Worm (Caenorhabditis elegans): ENCODE measurements around the gene srh-113.
"Not testable (repeated sequence)": the region's sequence is repeated elsewhere in the genome, so short reads cannot be mapped to it uniquely, and the experiment has no call there.

Gene srh-113

ce11 chrV:17251364-17251961, 38.6 kb downstream of the srh-113 start, which contains the start of gene Y61B8A.6:
TSS of gene Y61B8A.6 (plus strand) at chrV:17251911.
- no peak for TF ChIP-seq ama-1 (optimal IDR thresholded peaks at IDR 0.05)
- no peak for TF ChIP-seq pes-1 (GFP tag; IDR thresholded peaks at IDR 0.05)
- TF ChIP-seq hnd-1 (tag; optimal IDR thresholded peaks at IDR 0.05): no peak
- TF ChIP-seq aly-1 (tag; optimal IDR thresholded peaks at IDR 0.05): no peak
- no peak for TF ChIP-seq B0310.2 (tag; optimal IDR thresholded peaks at IDR 0.05)
- TF ChIP-seq sea-1 (GFP tag; conservative IDR thresholded peaks at IDR 0.05): no peak
- no peak for TF ChIP-seq ceh-13 (GFP tag; optimal IDR thresholded peaks at IDR 0.05)
- TF ChIP-seq tra-4 (tag; optimal IDR thresholded peaks at IDR 0.05): no peak
- no peak for TF ChIP-seq F13C5.2 (tag; optimal IDR thresholded peaks at IDR 0.05)
- TF ChIP-seq flt-1 (GFP tag; IDR thresholded peaks at IDR 0.05): no peak
- TF ChIP-seq ets-7 (tag; optimal IDR thresholded peaks at IDR 0.05): no peak
- TF ChIP-seq ceh-36 (tag; optimal IDR thresholded peaks at IDR 0.05): no peak
- no peak for TF ChIP-seq tbx-11 (GFP tag; IDR thresholded peaks at IDR 0.05)
- no peak for TF ChIP-seq hmg-4 (GFP tag; optimal IDR thresholded peaks at IDR 0.05)
- no peak for TF ChIP-seq hmbx-1 (tag; optimal IDR thresholded peaks at IDR 0.05)
- TF ChIP-seq tbx-37 (GFP tag; conservative IDR thresholded peaks at IDR 0.05): no peak
- TF ChIP-seq scrt-1 (GFP tag; IDR thresholded peaks at IDR 0.05): no peak

- TF ChIP-seq flt-1 (GFP tag; IDR thresholded peaks at IDR 0.05); F13C5.2 (tag; optimal IDR thresholded peaks at IDR 0.05); ceh-13 (GFP tag; optimal IDR thresholded peaks at IDR 0.05): not testable (repeated sequence)
Measured at ce11 chrV:17255028-17255427, 42.2 kb downstream of the srh-113 start, which contains the start of gene srh-116. TSS of gene srh-116 (minus strand) at chrV:17255128.

- no peak for TF ChIP-seq ets-7 (tag; optimal IDR thresholded peaks at IDR 0.05)
- TF ChIP-seq hmbx-1 (tag; optimal IDR thresholded peaks at IDR 0.05): no peak
- no peak for TF ChIP-seq tra-4 (tag; optimal IDR thresholded peaks at IDR 0.05)
- no peak for TF ChIP-seq sea-1 (GFP tag; conservative IDR thresholded peaks at IDR 0.05)
- TF ChIP-seq B0310.2 (tag; optimal IDR thresholded peaks at IDR 0.05): no peak
- no peak for TF ChIP-seq aly-1 (tag; optimal IDR thresholded peaks at IDR 0.05)
- no peak for TF ChIP-seq hnd-1 (tag; optimal IDR thresholded peaks at IDR 0.05)
- no peak for TF ChIP-seq pes-1 (GFP tag; IDR thresholded peaks at IDR 0.05)
- no peak for TF ChIP-seq scrt-1 (GFP tag; IDR thresholded peaks at IDR 0.05)
Measured at ce11 chrV:17255454-17255853, 42.6 kb downstream of the srh-113 start, which contains the start of gene srh-115. TSS of gene srh-115 (plus strand) at chrV:17255754.

- TF ChIP-seq scrt-1 (GFP tag; IDR thresholded peaks at IDR 0.05): no peak
- no peak for TF ChIP-seq pes-1 (GFP tag; IDR thresholded peaks at IDR 0.05)
- no peak for TF ChIP-seq hmg-4 (GFP tag; optimal IDR thresholded peaks at IDR 0.05)
- no peak for TF ChIP-seq flt-1 (GFP tag; IDR thresholded peaks at IDR 0.05)
- no peak for TF ChIP-seq F13C5.2 (tag; optimal IDR thresholded peaks at IDR 0.05)
- TF ChIP-seq aly-1 (tag; optimal IDR thresholded peaks at IDR 0.05): no peak
- TF ChIP-seq tbx-37 (GFP tag; conservative IDR thresholded peaks at IDR 0.05): no peak
- TF ChIP-seq sea-1 (GFP tag; conservative IDR thresholded peaks at IDR 0.05): no peak
- no peak for TF ChIP-seq B0310.2 (tag; optimal IDR thresholded peaks at IDR 0.05)
- TF ChIP-seq hmbx-1 (tag; optimal IDR thresholded peaks at IDR 0.05): no peak
- TF ChIP-seq tra-4 (tag; optimal IDR thresholded peaks at IDR 0.05): no peak
- TF ChIP-seq ets-7 (tag; optimal IDR thresholded peaks at IDR 0.05): no peak
- no peak for TF ChIP-seq hnd-1 (tag; optimal IDR thresholded peaks at IDR 0.05)
Measured at ce11 chrV:17257637-17258036, 44.8 kb downstream of the srh-113 start.

- TF ChIP-seq hnd-1 (tag; optimal IDR thresholded peaks at IDR 0.05) (no peak), scrt-1 (GFP tag; IDR thresholded peaks at IDR 0.05) (no peak), ceh-36 (tag; optimal IDR thresholded peaks at IDR 0.05) (no peak), hmg-4 (GFP tag; optimal IDR thresholded peaks at IDR 0.05) (no peak), flt-1 (GFP tag; IDR thresholded peaks at IDR 0.05) (no peak), B0310.2 (tag; optimal IDR thresholded peaks at IDR 0.05) (no peak), hmbx-1 (tag; optimal IDR thresholded peaks at IDR 0.05) (no peak), aly-1 (tag; optimal IDR thresholded peaks at IDR 0.05) (no peak), tbx-37 (GFP tag; conservative IDR thresholded peaks at IDR 0.05) (no peak), tbx-11 (GFP tag; IDR thresholded peaks at IDR 0.05) (no peak)
Measured at ce11 chrV:17258244-17258643, 45.4 kb downstream of the srh-113 start.

ce11 chrV:17258868-17259267, 46.0 kb downstream of the srh-113 start, which contains the start of gene fbxa-85:
TSS of gene fbxa-85 (plus strand) at chrV:17259168.
- no peak for TF ChIP-seq tra-4 (tag; optimal IDR thresholded peaks at IDR 0.05)

ce11 chrV:17261385-17261784, 48.5 kb downstream of the srh-113 start:
- TF ChIP-seq pes-1 (GFP tag; IDR thresholded peaks at IDR 0.05) (no peak), tra-4 (tag; optimal IDR thresholded peaks at IDR 0.05) (no peak), sea-1 (GFP tag; conservative IDR thresholded peaks at IDR 0.05) (no peak), ceh-36 (tag; optimal IDR thresholded peaks at IDR 0.05) (no peak), hmg-4 (GFP tag; optimal IDR thresholded peaks at IDR 0.05) (no peak), tbx-37 (GFP tag; conservative IDR thresholded peaks at IDR 0.05) (no peak), tbx-11 (GFP tag; IDR thresholded peaks at IDR 0.05) (no peak), ets-7 (tag; optimal IDR thresholded peaks at IDR 0.05) (no peak), flt-1 (GFP tag; IDR thresholded peaks at IDR 0.05) (no peak), ama-1 (optimal IDR thresholded peaks at IDR 0.05) (no peak), hmbx-1 (tag; optimal IDR thresholded peaks at IDR 0.05) (no peak), aly-1 (tag; optimal IDR thresholded peaks at IDR 0.05) (no peak), hnd-1 (tag; optimal IDR thresholded peaks at IDR 0.05) (no peak), scrt-1 (GFP tag; IDR thresholded peaks at IDR 0.05) (no peak), F13C5.2 (tag; optimal IDR thresholded peaks at IDR 0.05) (no peak), B0310.2 (tag; optimal IDR thresholded peaks at IDR 0.05) (no peak), ceh-13 (GFP tag; optimal IDR thresholded peaks at IDR 0.05) (no peak)

Data from whole organism, early embryonic.